Fruit fly (Drosophila melanogaster): Measurements from ENCODE around the gene Roc1b.

dm6 chr3L:340569-340968 is 17.2 kb upstream of the Roc1b start:
- TF ChIP-seq dmrt93B (GFP tag; optimal IDR thresholded peaks at IDR 0.05): no peak
- TF ChIP-seq Abd-B (GFP tag; optimal IDR thresholded peaks at IDR 0.05): no peak
- no peak for TF ChIP-seq woc (GFP tag; optimal IDR thresholded peaks at IDR 0.05)
- TF ChIP-seq HLH106 (tag; optimal IDR thresholded peaks at IDR 0.05): no peak
- TF ChIP-seq usp (GFP tag; optimal IDR thresholded peaks at IDR 0.05): no peak
- TF ChIP-seq OdsH (GFP tag; optimal IDR thresholded peaks at IDR 0.05): no peak
- no peak for TF ChIP-seq dl (GFP tag; optimal IDR thresholded peaks at IDR 0.05; ENCODE audit: insufficient read depth in 1 of 2, partially characterized antibody in 2 of 2)
- no peak for TF ChIP-seq pan (optimal IDR thresholded peaks at IDR 0.05)
